Fruit fly (Drosophila melanogaster) whole organism, prepupa: ENCODE results near the gene Acat2.

ENCODE experiments used
- CG31627 ChIP-seq: fragments of 200-800 bp; sonication (Bioruptor generic); optimal IDR thresholded peaks from 3 replicates; lab custom pipeline; 2016; ENCODE audit warnings: missing biosample characterization, missing genetic modification characterization
- CG6808 ChIP-seq: fragments of 200-800 bp; sonication (Bioruptor generic); optimal IDR thresholded peaks from 3 replicates; lab custom pipeline; 2017; ENCODE audit warnings: missing biosample characterization, missing genetic modification characterization, mild to moderate bottlenecking, moderate library complexity, missing genetic modification reagents
- CG8319 ChIP-seq: fragments of 200-800 bp; sonication (Bioruptor generic); optimal IDR thresholded peaks from 3 replicates; lab custom pipeline; 2016; ENCODE audit warnings: missing biosample characterization, missing genetic modification characterization
- Sox102F ChIP-seq: fragments of 200-800 bp; sonication (Bioruptor generic); optimal IDR thresholded peaks from 2 replicates; lab custom pipeline; 2016; ENCODE audit warnings: missing biosample characterization, mild to moderate bottlenecking, missing genetic modification characterization
- fd59A ChIP-seq: fragments of 200-800 bp; sonication (Bioruptor generic); optimal IDR thresholded peaks from 2 replicates; lab custom pipeline; 2017; ENCODE audit warnings: missing biosample characterization, mild to moderate bottlenecking, missing genetic modification characterization, missing genetic modification reagents
- fkh ChIP-seq: fragments of 200-800 bp; sonication (Bioruptor generic); optimal IDR thresholded peaks from 3 replicates; lab custom pipeline; 2017; ENCODE audit warnings: missing biosample characterization, mild to moderate bottlenecking, missing genetic modification characterization, moderate library complexity
- salr ChIP-seq, 2 experiments: fragments of 200-800 bp; sonication (Bioruptor generic); optimal IDR thresholded peaks; 3 replicates each; lab custom pipeline; 2016 to 2018; ENCODE audit warnings: missing biosample characterization in 2 of 2, missing genetic modification characterization in 2 of 2, mild to moderate bottlenecking in 1 of 2
- topi ChIP-seq: fragments of 200-800 bp; sonication (Bioruptor generic); optimal IDR thresholded peaks from 3 replicates; lab custom pipeline; 2016; ENCODE audit warnings: missing biosample characterization, missing genetic modification characterization

DNA sequence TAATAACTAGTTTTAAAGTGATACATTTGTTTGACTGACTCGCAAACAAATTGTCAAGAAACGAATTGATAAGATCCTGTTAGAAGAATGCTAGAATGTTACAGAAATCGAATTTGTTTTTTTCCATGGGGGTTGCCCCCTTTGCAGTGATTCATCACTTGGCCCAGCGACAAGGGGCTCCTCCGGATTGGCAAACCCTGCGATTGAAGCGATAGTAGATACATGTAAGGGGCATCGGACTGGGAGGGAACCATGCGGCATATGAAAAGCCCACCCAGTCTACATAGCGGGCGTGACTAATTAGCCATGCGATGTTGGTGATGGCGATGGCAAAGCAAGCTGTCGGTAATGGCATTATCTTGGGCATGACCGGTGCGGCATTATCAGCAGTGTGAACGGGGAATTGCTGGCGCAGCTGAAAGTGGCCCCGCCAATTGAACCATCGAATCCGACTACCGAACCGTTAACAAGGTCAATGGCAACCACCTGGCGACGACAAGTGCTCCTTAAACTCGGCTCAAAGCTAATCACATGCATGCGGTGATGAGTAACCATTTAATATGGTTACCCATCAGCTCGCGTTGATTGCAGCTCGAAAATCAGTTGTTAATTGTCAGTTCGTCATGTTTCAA is 44.3 kb downstream of the Acat2 start:
- TF ChIP-seq fkh (GFP tag; lab: Kevin White, UChicago) (no peak), fd59A (GFP tag; lab: Kevin White, UChicago) (no peak), CG8319 (GFP tag; lab: Kevin White, UChicago) (no peak), CG31627 (GFP tag; lab: Kevin White, UChicago) (no peak), salr (GFP tag; optimal IDR thresholded peaks at IDR 0.05; lab: Kevin White, UChicago) (no peak), CG6808 (GFP tag; lab: Kevin White, UChicago) (no peak), topi (GFP tag; lab: Kevin White, UChicago) (no peak), Sox102F (no peak)
